Worm (Caenorhabditis elegans) whole organism, L2 larva: ENCODE results near the gene F48B9.3.

Experiments used
- aly-2 ChIP-seq: fragments of 150-350 bp; optimal IDR thresholded peaks from 2 replicates; lab custom pipeline; 2014; ENCODE audit warnings: missing biosample characterization, missing genetic modification characterization
- ama-1 ChIP-seq: fragments of 150-350 bp; optimal IDR thresholded peaks from 2 replicates; lab custom pipeline; 2018; ENCODE audit warnings: inconsistent platforms
- elt-3 ChIP-seq: sonication (generic microtip); optimal IDR thresholded peaks from 2 replicates; lab custom pipeline; 2017; ENCODE audit warnings: missing biosample characterization, missing genetic modification characterization
- lsy-2 ChIP-seq, 2 experiments: fragments of 150-350 bp in 1 of 2; sonication (generic microtip) in 1 of 2; optimal IDR thresholded peaks; 2 replicates each; lab custom pipeline; 2014 to 2017; ENCODE audit warnings: missing biosample characterization in 2 of 2, missing genetic modification characterization in 2 of 2
- nhr-25 ChIP-seq: fragments of 150-350 bp; sonication (generic microtip); optimal IDR thresholded peaks from 3 replicates; lab custom pipeline; 2014; ENCODE audit warnings: missing biosample characterization, missing genetic modification characterization
- snpc-4 ChIP-seq: fragments of 150-350 bp; optimal IDR thresholded peaks from 2 replicates; lab custom pipeline; 2014; ENCODE audit warnings: missing biosample characterization, missing genetic modification characterization
- ztf-11 ChIP-seq: sonication (generic microtip); optimal IDR thresholded peaks from 2 replicates; lab custom pipeline; 2017; ENCODE audit warnings: missing biosample characterization, missing genetic modification characterization

- no peak for TF ChIP-seq lsy-2 (tag; optimal IDR thresholded peaks at IDR 0.05; lab: Kevin White, UChicago)
- TF ChIP-seq aly-2 (tag; lab: Kevin White, UChicago), result no peak
- TF ChIP-seq ama-1 (lab: Kevin White, UChicago), result no peak
- TF ChIP-seq elt-3, result no peak
- TF ChIP-seq nhr-25 (tag; lab: Kevin White, UChicago), result peak; percentile 6
- TF ChIP-seq snpc-4 (tag; lab: Kevin White, UChicago), result no peak
- no peak for TF ChIP-seq ztf-11 (tag; lab: Kevin White, UChicago)
Observed at ce11 chrX:2152062-2152461, 12.8 kb upstream of the F48B9.3 start.
